Fruit fly (Drosophila melanogaster) whole organism, prepupa: Measurements from ENCODE around the gene CG18596.

ENCODE experiments used
- CG8319 ChIP-seq: fragments of 200-800 bp; sonication (Bioruptor generic); optimal IDR thresholded peaks from 3 replicates; lab custom pipeline; 2016; ENCODE audit warnings: missing biosample characterization, missing genetic modification characterization
- Sox102F ChIP-seq: fragments of 200-800 bp; sonication (Bioruptor generic); optimal IDR thresholded peaks from 2 replicates; lab custom pipeline; 2016; ENCODE audit warnings: missing biosample characterization, mild to moderate bottlenecking, missing genetic modification characterization
- salr ChIP-seq, 2 experiments: fragments of 200-800 bp; sonication (Bioruptor generic); optimal IDR thresholded peaks; 3 replicates each; lab custom pipeline; 2016 to 2018; ENCODE audit warnings: missing biosample characterization in 2 of 2, missing genetic modification characterization in 2 of 2, mild to moderate bottlenecking in 1 of 2

- no peak for TF ChIP-seq CG8319 (GFP tag; lab: Kevin White, UChicago)
- peak in 1 of 2 experiments; percentile 1 for TF ChIP-seq salr (GFP tag; optimal IDR thresholded peaks at IDR 0.05; lab: Kevin White, UChicago)
- TF ChIP-seq Sox102F = no peak
Measured at dm6 chr3R:22420911-22421310, 45.2 kb downstream of the CG18596 start, which contains the start of the genes Nop56 and mats.
